Fruit fly (Drosophila melanogaster): Measurements from ENCODE around the gene CG11279.

The CG11279 gene

dm6 chr3L:13058429-13058828 lies 11.7 kb downstream of the CG11279 start:
- TF ChIP-seq CTCF (optimal IDR thresholded peaks at IDR 0.05): no peak
- no peak for TF ChIP-seq CG8478 (optimal IDR thresholded peaks at IDR 0.05)

dm6 chr3L:13061322-13061809 lies 14.6 kb downstream of the CG11279 start, which contains the start of the genes CG14115 and CG34428:
CG14115 (minus strand) TSS chr3L:13061422.
CG34428 (plus strand) TSS chr3L:13061759.
- TF ChIP-seq CG8478 (optimal IDR thresholded peaks at IDR 0.05): no peak
- TF ChIP-seq CTCF (optimal IDR thresholded peaks at IDR 0.05): no peak

dm6 chr3L:13062746-13063145 lies 16.0 kb downstream of the CG11279 start, which contains the start of gene CG34429:
CG34429 (plus strand) TSS chr3L:13063046.
- TF ChIP-seq CG8478 (optimal IDR thresholded peaks at IDR 0.05) (no peak), CTCF (optimal IDR thresholded peaks at IDR 0.05) (no peak)

dm6 chr3L:13064346-13064745 lies 17.6 kb downstream of the CG11279 start:
- TF ChIP-seq CTCF (optimal IDR thresholded peaks at IDR 0.05) (no peak), CG8478 (optimal IDR thresholded peaks at IDR 0.05) (no peak)

- TF ChIP-seq CG8478 (optimal IDR thresholded peaks at IDR 0.05): no peak
- TF ChIP-seq CTCF (optimal IDR thresholded peaks at IDR 0.05): no peak
These were observed 18.2 kb downstream of the CG11279 start for dm6 chr3L:13064935-13065334.

dm6 chr3L:13065619-13066018 lies 18.8 kb downstream of the CG11279 start:
- TF ChIP-seq CTCF (optimal IDR thresholded peaks at IDR 0.05): no peak
- TF ChIP-seq CG8478 (optimal IDR thresholded peaks at IDR 0.05): no peak

- no peak for TF ChIP-seq CTCF (optimal IDR thresholded peaks at IDR 0.05)
- no peak for TF ChIP-seq CG8478 (optimal IDR thresholded peaks at IDR 0.05)
These were observed 19.4 kb downstream of the CG11279 start for dm6 chr3L:13066220-13066619.

dm6 chr3L:13068293-13068692 lies 21.5 kb downstream of the CG11279 start:
- TF ChIP-seq CG8478 (optimal IDR thresholded peaks at IDR 0.05) (no peak), CTCF (optimal IDR thresholded peaks at IDR 0.05) (no peak)

dm6 chr3L:13074084-13074624 lies 27.4 kb downstream of the CG11279 start:
- TF ChIP-seq CG8478 (optimal IDR thresholded peaks at IDR 0.05) (no peak), CTCF (optimal IDR thresholded peaks at IDR 0.05) (no peak)

- TF ChIP-seq CTCF (optimal IDR thresholded peaks at IDR 0.05) (no peak), CG8478 (optimal IDR thresholded peaks at IDR 0.05) (no peak)
These were observed 30.5 kb downstream of the CG11279 start for dm6 chr3L:13077326-13077725.

dm6 chr3L:13080418-13080817 lies 33.6 kb downstream of the CG11279 start:
- TF ChIP-seq CG8478 (optimal IDR thresholded peaks at IDR 0.05) (no peak), CTCF (optimal IDR thresholded peaks at IDR 0.05) (no peak)

- TF ChIP-seq CTCF (optimal IDR thresholded peaks at IDR 0.05): no peak
- TF ChIP-seq CG8478 (optimal IDR thresholded peaks at IDR 0.05): no peak
These were observed 34.6 kb downstream of the CG11279 start for dm6 chr3L:13081284-13081937.

- TF ChIP-seq CTCF (optimal IDR thresholded peaks at IDR 0.05) (no peak), CG8478 (optimal IDR thresholded peaks at IDR 0.05) (no peak)
These were observed 36.7 kb downstream of the CG11279 start for dm6 chr3L:13083432-13083831.

dm6 chr3L:13084477-13084876 lies 37.7 kb downstream of the CG11279 start:
- no peak for TF ChIP-seq CTCF (optimal IDR thresholded peaks at IDR 0.05)
- no peak for TF ChIP-seq CG8478 (optimal IDR thresholded peaks at IDR 0.05)

- TF ChIP-seq CTCF (optimal IDR thresholded peaks at IDR 0.05) (no peak), CG8478 (optimal IDR thresholded peaks at IDR 0.05) (no peak)
These were observed 40.4 kb downstream of the CG11279 start, which contains the start of gene CG17300 for dm6 chr3L:13087189-13087588. CG17300 (minus strand) TSS chr3L:13087289.

dm6 chr3L:13089869-13090268 lies 43.1 kb downstream of the CG11279 start, which contains the start of gene CG11251:
CG11251 (minus strand) TSS chr3L:13089969.
- TF ChIP-seq CTCF (optimal IDR thresholded peaks at IDR 0.05): no peak
- TF ChIP-seq CG8478 (optimal IDR thresholded peaks at IDR 0.05): no peak

All from S2 (cell line).